Worm (Caenorhabditis elegans) whole organism, L3 larva: ENCODE data around the gene R01H2.4.

ENCODE experiments used
- ceh-82 ChIP-seq: fragments of 150-350 bp; optimal IDR thresholded peaks from 2 replicates; lab custom pipeline; 2014; ENCODE audit warnings: missing biosample characterization, missing genetic modification characterization
- egl-27 ChIP-seq: sonication (generic microtip); optimal IDR thresholded peaks from 4 replicates; lab custom pipeline; 2017; ENCODE audit warnings: missing biosample characterization, missing genetic modification reagents, missing genetic modification characterization
- fkh-10 ChIP-seq: sonication (generic microtip); optimal IDR thresholded peaks from 2 replicates; lab custom pipeline; 2017; ENCODE audit warnings: missing biosample characterization, missing genetic modification reagents, missing genetic modification characterization
- fos-1 ChIP-seq: fragments of 150-350 bp; optimal IDR thresholded peaks from 2 replicates; lab custom pipeline; 2014; ENCODE audit warnings: missing biosample characterization, missing genetic modification characterization
- nhr-237 ChIP-seq: fragments of 150-350 bp; optimal IDR thresholded peaks from 2 replicates; lab custom pipeline; 2014; ENCODE audit warnings: missing biosample characterization, missing genetic modification characterization
- nhr-25 ChIP-seq: sonication (generic microtip); optimal IDR thresholded peaks from 2 replicates; lab custom pipeline; 2017; ENCODE audit warnings: missing biosample characterization, missing genetic modification characterization
- nhr-77 ChIP-seq: fragments of 150-350 bp; optimal IDR thresholded peaks from 2 replicates; lab custom pipeline; 2014; ENCODE audit warnings: missing biosample characterization, missing genetic modification characterization
- pqm-1 ChIP-seq: fragments of 150-350 bp; optimal IDR thresholded peaks from 2 replicates; lab custom pipeline; 2017; ENCODE audit warnings: missing biosample characterization, missing genetic modification characterization, inconsistent platforms
- unc-62 ChIP-seq: fragments of 150-350 bp; sonication (generic microtip); optimal IDR thresholded peaks from 4 replicates; lab custom pipeline; 2014; ENCODE audit warnings: missing biosample characterization, missing genetic modification reagents, missing genetic modification characterization

- TF ChIP-seq fkh-10 (no peak), unc-62 (no peak), nhr-237 (no peak), egl-27 (tag; lab: Kevin White, UChicago) (no peak), nhr-25 (tag; lab: Kevin White, UChicago) (peak; percentile 46), pqm-1 (tag; lab: Kevin White, UChicago) (no peak), ceh-82 (tag; lab: Kevin White, UChicago) (no peak), nhr-77 (tag; lab: Kevin White, UChicago) (no peak), fos-1 (tag; lab: Kevin White, UChicago) (no peak)
Observed at ce11 chrIII:7032070-7032469, 32.0 kb downstream of the R01H2.4 start.
